Worm (Caenorhabditis elegans): ENCODE results near the gene C53A5.2.

DNA sequence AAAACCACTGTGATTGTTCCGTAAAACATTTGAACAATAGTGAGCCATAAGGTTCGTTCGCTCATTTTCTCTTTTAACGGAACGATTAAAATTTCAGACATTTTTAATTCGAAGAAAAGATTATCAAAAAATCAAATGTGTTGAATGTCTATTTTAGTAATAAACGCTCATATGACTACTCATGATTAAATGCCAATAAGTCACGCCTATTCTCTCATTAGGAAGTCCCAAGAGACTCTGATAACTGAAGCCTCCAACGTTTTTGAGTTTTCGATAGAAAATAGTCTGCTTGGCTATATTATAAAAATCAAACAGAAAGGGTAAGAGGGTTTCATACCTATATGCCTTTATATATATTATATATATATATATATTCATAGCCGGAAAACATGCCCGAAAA, 33.2 kb upstream of the C53A5.2 start, which contains the start of gene srg-47:
- TF ChIP-seq lin-26 (GFP tag; IDR thresholded peaks at IDR 0.05) = no peak
- no peak for TF ChIP-seq ccch-3 (GFP tag; optimal IDR thresholded peaks at IDR 0.05)
- TF ChIP-seq attf-5 (GFP tag; optimal IDR thresholded peaks at IDR 0.05) = no peak
- no peak for TF ChIP-seq nfya-1 (tag; optimal IDR thresholded peaks at IDR 0.05; ENCODE audit: borderline replicate concordance, insufficient read depth)

Measured in whole organism, young adult.